Worm (Caenorhabditis elegans): Measurements from ENCODE around the gene oxy-4.
A peak's percentile ranks its signal among the peaks of the same experiment; 100 is the strongest.

Gene oxy-4

ce11 chrIII:5203310-5203709 is 44.7 kb upstream of the oxy-4 start (continued):
- TF ChIP-seq F49E8.2 (tag; optimal IDR thresholded peaks at IDR 0.05; ENCODE audit: insufficient read depth) (peak; percentile 45), hrde-1 (tag; optimal IDR thresholded peaks at IDR 0.05; ENCODE audit: borderline replicate concordance) (peak; percentile 84)

ce11 chrIII:5202641-5203040 is 44.1 kb upstream of the oxy-4 start:
- TF ChIP-seq let-607 (tag; optimal IDR thresholded peaks at IDR 0.05) (no peak), hlh-26 (GFP tag; conservative IDR thresholded peaks at IDR 0.05) (no peak), atf-7 (tag; optimal IDR thresholded peaks at IDR 0.05) (no peak), ztf-26 (tag; optimal IDR thresholded peaks at IDR 0.05) (no peak), lag-1 (GFP tag; IDR thresholded peaks at IDR 0.05) (no peak), mxl-1 (tag; optimal IDR thresholded peaks at IDR 0.05) (no peak), ZK185.1 (tag; optimal IDR thresholded peaks at IDR 0.05; ENCODE audit: poor library complexity, severe bottlenecking) (peak; percentile 42), nhr-27 (tag; optimal IDR thresholded peaks at IDR 0.05) (no peak), Y79H2A.3 (GFP tag; conservative IDR thresholded peaks at IDR 0.05) (no peak), hsf-1 (GFP tag; IDR thresholded peaks at IDR 0.05) (no peak), lin-40 (tag; optimal IDR thresholded peaks at IDR 0.05) (peak; percentile 70), Y53G8AR.9 (GFP tag; conservative IDR thresholded peaks at IDR 0.05) (no peak), hmg-20 (GFP tag; IDR thresholded peaks at IDR 0.05) (no peak), B0019.2 (GFP tag; conservative IDR thresholded peaks at IDR 0.05) (no peak), him-1 (tag; optimal IDR thresholded peaks at IDR 0.05) (no peak), ekl-4 (GFP tag; IDR thresholded peaks at IDR 0.05) (0 out of 2 replicates have a peak, but pooled peaks have one; percentile 57), F39B2.1 (GFP tag; IDR thresholded peaks at IDR 0.05) (no peak), ets-4 (GFP tag; optimal IDR thresholded peaks at IDR 0.05) (no peak), pbrm-1 (GFP tag; IDR thresholded peaks at IDR 0.05) (no peak), die-1 (tag; optimal IDR thresholded peaks at IDR 0.05) (peak; percentile 17), somi-1 (GFP tag; optimal IDR thresholded peaks at IDR 0.05) (no peak), tlf-1 (GFP tag; optimal IDR thresholded peaks at IDR 0.05) (peak; percentile 18), tbp1 (GFP tag; optimal IDR thresholded peaks at IDR 0.05) (peak; percentile 15), snpc-1.1 (tag; optimal IDR thresholded peaks at IDR 0.05; ENCODE audit: insufficient read depth) (no peak), sdz-38 (tag; optimal IDR thresholded peaks at IDR 0.05) (no peak), nhr-120 (GFP tag; IDR thresholded peaks at IDR 0.05) (no peak), mcd-1 (GFP tag; IDR thresholded peaks at IDR 0.05) (no peak), D2030.7 (GFP tag; IDR thresholded peaks at IDR 0.05) (no peak), dpff-1 (tag; optimal IDR thresholded peaks at IDR 0.05) (no peak), snpc-4 (GFP tag; optimal IDR thresholded peaks at IDR 0.05) (no peak), snpc-4 (tag; optimal IDR thresholded peaks at IDR 0.05) (peak in 2 of 4 experiments; percentile 18 to 20), C17E4.6 (GFP tag; IDR thresholded peaks at IDR 0.05) (no peak), K12H6.12 (tag; optimal IDR thresholded peaks at IDR 0.05) (no peak), ceh-27 (GFP tag; optimal IDR thresholded peaks at IDR 0.05) (peak; percentile 47), attf-5 (GFP tag; optimal IDR thresholded peaks at IDR 0.05) (peak; percentile 49), hlh-12 (tag; optimal IDR thresholded peaks at IDR 0.05) (no peak), hrde-1 (tag; optimal IDR thresholded peaks at IDR 0.05; ENCODE audit: borderline replicate concordance) (no peak), Y53F4B.3 (GFP tag; IDR thresholded peaks at IDR 0.05) (no peak), dox-1 (GFP tag; IDR thresholded peaks at IDR 0.05) (0 out of 2 replicates have a peak, but pooled peaks have one; percentile 44), F23B12.7 (tag; optimal IDR thresholded peaks at IDR 0.05; ENCODE audit: insufficient read depth) (no peak), F57C9.4 (tag; optimal IDR thresholded peaks at IDR 0.05) (no peak), C06A6.2 (GFP tag; conservative IDR thresholded peaks at IDR 0.05) (no peak), aptf-3 (GFP tag; IDR thresholded peaks at IDR 0.05) (no peak), athp-1 (tag; optimal IDR thresholded peaks at IDR 0.05) (no peak), ama-1 (optimal IDR thresholded peaks at IDR 0.05) (no peak), ama-1 (GFP tag; optimal IDR thresholded peaks at IDR 0.05) (no peak)

Measured in whole organism, young adult.